Worm (Caenorhabditis elegans): ENCODE results near the gene B0547.2.

- no peak for TF ChIP-seq unc-62 (GFP tag; optimal IDR thresholded peaks at IDR 0.05)
- TF ChIP-seq nhr-76 (tag; optimal IDR thresholded peaks at IDR 0.05) = no peak
- TF ChIP-seq nhr-11 (tag; optimal IDR thresholded peaks at IDR 0.05) = no peak
- no peak for TF ChIP-seq nhr-23 (tag; optimal IDR thresholded peaks at IDR 0.05)
- no peak for TF ChIP-seq R02D3.7 (tag; optimal IDR thresholded peaks at IDR 0.05)
- TF ChIP-seq lin-39 (tag; optimal IDR thresholded peaks at IDR 0.05) = no peak
- TF ChIP-seq nhr-12 (tag; optimal IDR thresholded peaks at IDR 0.05) = no peak
- TF ChIP-seq zag-1 (tag; optimal IDR thresholded peaks at IDR 0.05) = no peak
- no peak for TF ChIP-seq ztf-4 (tag; optimal IDR thresholded peaks at IDR 0.05)
- TF ChIP-seq aly-2 (tag; optimal IDR thresholded peaks at IDR 0.05) = no peak
- no peak for TF ChIP-seq nhr-67 (tag; optimal IDR thresholded peaks at IDR 0.05)
- TF ChIP-seq ztf-11 (tag; optimal IDR thresholded peaks at IDR 0.05) = no peak
- no peak for TF ChIP-seq nhr-28 (tag; optimal IDR thresholded peaks at IDR 0.05)
- no peak for TF ChIP-seq ceh-9 (tag; optimal IDR thresholded peaks at IDR 0.05)
Measured at ce11 chrIV:5658897-5659296, 13.1 kb downstream of the B0547.2 start.

Data from whole organism, L3 larva.